Worm (Caenorhabditis elegans) whole organism, L2 larva: ENCODE results near the gene hot-8.

ENCODE experiments used
- alr-1 ChIP-seq: fragments of 150-350 bp; optimal IDR thresholded peaks from 2 replicates; lab custom pipeline; 2014; ENCODE audit warnings: missing biosample characterization, missing genetic modification characterization
- egl-27 ChIP-seq: sonication (generic microtip); optimal IDR thresholded peaks from 3 replicates; lab custom pipeline; 2017; ENCODE audit warnings: missing biosample characterization, missing genetic modification reagents, missing genetic modification characterization
- elt-3 ChIP-seq: sonication (generic microtip); optimal IDR thresholded peaks from 2 replicates; lab custom pipeline; 2017; ENCODE audit warnings: missing biosample characterization, missing genetic modification characterization
- lin-11 ChIP-seq: fragments of 150-350 bp; sonication (generic microtip); optimal IDR thresholded peaks from 2 replicates; lab custom pipeline; 2014; ENCODE audit warnings: missing biosample characterization, missing genetic modification characterization, inconsistent platforms, mixed read lengths
- mdl-1 ChIP-seq, 2 experiments: fragments of 150-350 bp in 1 of 2; sonication (generic microtip) in 1 of 2; optimal IDR thresholded peaks; 2 replicates each; lab custom pipeline; 2017; ENCODE audit warnings: missing biosample characterization in 2 of 2, missing genetic modification characterization in 2 of 2
- nhr-77 ChIP-seq: fragments of 150-350 bp; optimal IDR thresholded peaks from 2 replicates; lab custom pipeline; 2014; ENCODE audit warnings: missing biosample characterization, missing genetic modification characterization
- skn-1 ChIP-seq: sonication (generic microtip); optimal IDR thresholded peaks from 2 replicates; lab custom pipeline; 2017; ENCODE audit warnings: missing biosample characterization, missing genetic modification characterization
- unc-39 ChIP-seq: fragments of 150-350 bp; optimal IDR thresholded peaks from 2 replicates; lab custom pipeline; 2014; ENCODE audit warnings: missing biosample characterization, missing genetic modification characterization
- zag-1 ChIP-seq: fragments of 150-350 bp; optimal IDR thresholded peaks from 2 replicates; lab custom pipeline; 2014; ENCODE audit warnings: missing biosample characterization, missing genetic modification characterization
- ztf-11 ChIP-seq: sonication (generic microtip); optimal IDR thresholded peaks from 2 replicates; lab custom pipeline; 2017; ENCODE audit warnings: missing biosample characterization, missing genetic modification characterization
- ztf-4 ChIP-seq: fragments of 150-350 bp; optimal IDR thresholded peaks from 2 replicates; lab custom pipeline; 2014; ENCODE audit warnings: missing biosample characterization, missing genetic modification characterization

DNA sequence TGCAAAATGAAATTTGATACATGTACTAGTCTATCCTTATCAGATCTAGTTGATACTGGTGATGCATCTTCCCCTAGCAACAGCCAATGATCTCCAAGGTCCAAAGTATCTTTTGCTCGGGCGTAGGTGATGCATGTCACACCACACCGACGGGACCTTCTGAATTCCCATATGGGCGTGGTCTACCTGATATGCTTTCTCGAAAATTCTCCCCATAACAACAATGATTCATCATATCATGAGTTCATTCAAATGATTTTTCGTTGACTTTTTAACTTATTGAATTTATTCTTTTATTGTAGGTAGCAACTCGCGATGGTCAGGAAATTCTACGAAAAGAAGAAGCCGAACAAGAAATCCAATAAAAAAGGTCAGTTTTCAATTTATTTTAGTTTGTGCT lies 29.0 kb downstream of the hot-8 start, which contains the start of gene C46H3.1:
- TF ChIP-seq alr-1 (no peak), ztf-11 (tag; lab: Kevin White, UChicago) (no peak), egl-27 (tag; lab: Kevin White, UChicago) (no peak), zag-1 (tag; lab: Kevin White, UChicago) (no peak), ztf-4 (tag; lab: Kevin White, UChicago) (no peak), elt-3 (tag; lab: Kevin White, UChicago) (no peak), unc-39 (tag; lab: Kevin White, UChicago) (no peak), nhr-77 (tag; lab: Kevin White, UChicago) (no peak), mdl-1 (tag; optimal IDR thresholded peaks at IDR 0.05; lab: Kevin White, UChicago) (no peak), lin-11 (no peak), skn-1 (no peak)
